Worm (Caenorhabditis elegans): Measurements from ENCODE around the gene C05C12.4.

- TF ChIP-seq egl-27 (tag; optimal IDR thresholded peaks at IDR 0.05), result no peak
- TF ChIP-seq nhr-67 (tag; optimal IDR thresholded peaks at IDR 0.05), result no peak
- no peak for TF ChIP-seq ZK546.5 (tag; optimal IDR thresholded peaks at IDR 0.05)
- no peak for TF ChIP-seq nhr-25 (tag; optimal IDR thresholded peaks at IDR 0.05)
- TF ChIP-seq lin-39 (tag; optimal IDR thresholded peaks at IDR 0.05), result no peak
- TF ChIP-seq ceh-82 (tag; optimal IDR thresholded peaks at IDR 0.05), result no peak
- no peak for TF ChIP-seq nhr-237 (tag; optimal IDR thresholded peaks at IDR 0.05)
Measured at ce11 chrIV:11284102-11284531, 36.2 kb upstream of the C05C12.4 start.

Data from whole organism, L3 larva.